Worm (Caenorhabditis elegans) whole organism, early embryonic: Measurements from ENCODE around the gene dcaf-1.

Experiments used
- B0310.2 ChIP-seq: sonication (generic microtip); optimal IDR thresholded peaks from 2 replicates; lab custom pipeline; 2016; ENCODE audit warnings: mild to moderate bottlenecking, missing genetic modification characterization, missing compliant biosample characterization
- ama-1 ChIP-seq: fragments of 150-350 bp; optimal IDR thresholded peaks from 2 replicates; lab custom pipeline; 2014
- flt-1 ChIP-seq: fragments of 200-800 bp; sonication (Bioruptor generic); IDR thresholded peaks from 2 replicates; pipeline ENCODE4 v1.3.6; 2022; ENCODE audit warnings: missing genetic modification characterization, missing compliant biosample characterization
- hmbx-1 ChIP-seq: sonication (generic microtip); optimal IDR thresholded peaks from 2 replicates; lab custom pipeline; 2016; ENCODE audit warnings: mild to moderate bottlenecking, missing genetic modification characterization, missing compliant biosample characterization
- hmg-4 ChIP-seq: fragments of 200-800 bp; sonication (Bioruptor generic); optimal IDR thresholded peaks from 2 replicates; lab custom pipeline; 2018; ENCODE audit warnings: mild to moderate bottlenecking, missing genetic modification characterization, missing compliant biosample characterization
- hnd-1 ChIP-seq: sonication (generic microtip); optimal IDR thresholded peaks from 2 replicates; lab custom pipeline; 2016; ENCODE audit warnings: missing genetic modification characterization, missing compliant biosample characterization
- sea-1 ChIP-seq: fragments of 200-800 bp; sonication (Bioruptor generic); conservative IDR thresholded peaks from 2 replicates; pipeline ENCODE4 v1.3.6; 2022; ENCODE audit warnings: missing genetic modification characterization, missing compliant biosample characterization
- tbx-37 ChIP-seq: fragments of 200-800 bp; sonication (Bioruptor generic); conservative IDR thresholded peaks from 2 replicates; pipeline ENCODE4 v1.3.6; 2022; ENCODE audit warnings: missing genetic modification reagents, missing genetic modification characterization, missing compliant biosample characterization
- tra-4 ChIP-seq: sonication (generic microtip); optimal IDR thresholded peaks from 2 replicates; lab custom pipeline; 2017; ENCODE audit warnings: missing genetic modification characterization, missing compliant biosample characterization

- TF ChIP-seq flt-1 (GFP tag; lab: Robert Waterston, UW) = no peak
- no peak for TF ChIP-seq B0310.2
- TF ChIP-seq tbx-37 (GFP tag; lab: Robert Waterston, UW) = no peak
- no peak for TF ChIP-seq ama-1 (lab: Kevin White, UChicago)
- no peak for TF ChIP-seq tra-4 (tag; lab: Kevin White, UChicago)
- no peak for TF ChIP-seq hnd-1
- TF ChIP-seq sea-1 (GFP tag; lab: Robert Waterston, UW) = no peak
- no peak for TF ChIP-seq hmg-4 (GFP tag; lab: Kevin White, UChicago)
- no peak for TF ChIP-seq hmbx-1 (tag; lab: Kevin White, UChicago)
Observed at ce11 chrIV:9723185-9723584, 16.7 kb upstream of the dcaf-1 start.
